Worm (Caenorhabditis elegans): ENCODE results near the gene Y43F8C.16.
A peak's percentile ranks its signal among the peaks of the same experiment; 100 is the strongest.

DNA sequence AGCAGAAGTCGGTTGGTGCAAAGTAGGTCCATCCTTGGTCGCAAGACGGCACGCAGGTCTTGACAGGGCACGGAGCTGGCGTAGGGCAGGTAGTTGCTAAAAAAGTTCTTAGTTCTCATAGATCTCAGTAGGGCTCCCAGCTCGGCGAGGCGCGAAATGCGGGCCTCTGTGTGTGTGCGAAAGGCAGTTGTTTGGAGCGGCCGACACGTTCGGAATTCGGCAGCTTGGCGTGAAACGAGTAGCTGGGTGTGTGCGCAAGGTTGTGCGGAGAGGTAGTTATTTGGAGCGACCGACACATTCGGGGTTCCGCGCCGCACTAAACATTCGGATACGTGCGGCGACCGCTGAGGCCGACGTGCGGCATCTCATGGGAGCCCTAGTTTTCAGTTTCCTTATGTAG, 37.6 kb upstream of the Y43F8C.16 start:
- TF ChIP-seq gei-17 (GFP tag; optimal IDR thresholded peaks at IDR 0.05) (no peak), snpc-1.1 (tag; optimal IDR thresholded peaks at IDR 0.05; ENCODE audit: insufficient read depth) (no peak), F23B12.7 (tag; optimal IDR thresholded peaks at IDR 0.05; ENCODE audit: insufficient read depth) (no peak), F33H1.4 (GFP tag; IDR thresholded peaks at IDR 0.05) (no peak), hrde-1 (tag; optimal IDR thresholded peaks at IDR 0.05; ENCODE audit: borderline replicate concordance) (no peak), zfh-2 (GFP tag; conservative IDR thresholded peaks at IDR 0.05) (peak; percentile 71; the same call in 1 of the 2 replicates)
